Worm (Caenorhabditis elegans) whole organism, L3 larva: ENCODE measurements around the gene srh-1.

Experiments
- R02D3.7 ChIP-seq: fragments of 150-350 bp; optimal IDR thresholded peaks from 2 replicates; lab custom pipeline; 2014; ENCODE audit warnings: missing biosample characterization, missing genetic modification characterization
- ZK546.5 ChIP-seq: sonication (generic microtip); optimal IDR thresholded peaks from 2 replicates; lab custom pipeline; 2017; ENCODE audit warnings: missing biosample characterization, missing genetic modification characterization
- aly-2 ChIP-seq: fragments of 150-350 bp; optimal IDR thresholded peaks from 2 replicates; lab custom pipeline; 2014; ENCODE audit warnings: missing biosample characterization, missing genetic modification characterization
- ceh-28 ChIP-seq: fragments of 150-350 bp; optimal IDR thresholded peaks from 2 replicates; lab custom pipeline; 2014; ENCODE audit warnings: missing biosample characterization, missing genetic modification reagents, missing genetic modification characterization
- ceh-82 ChIP-seq: fragments of 150-350 bp; optimal IDR thresholded peaks from 2 replicates; lab custom pipeline; 2014; ENCODE audit warnings: missing biosample characterization, missing genetic modification characterization
- ceh-9 ChIP-seq: sonication (generic microtip); optimal IDR thresholded peaks from 2 replicates; lab custom pipeline; 2018; ENCODE audit warnings: missing biosample characterization, missing genetic modification characterization
- egl-27 ChIP-seq: sonication (generic microtip); optimal IDR thresholded peaks from 4 replicates; lab custom pipeline; 2017; ENCODE audit warnings: missing biosample characterization, missing genetic modification reagents, missing genetic modification characterization
- egl-5 ChIP-seq: fragments of 150-350 bp; optimal IDR thresholded peaks from 2 replicates; lab custom pipeline; 2017; ENCODE audit warnings: missing biosample characterization, missing genetic modification reagents, missing genetic modification characterization, inconsistent platforms
- elt-1 ChIP-seq: fragments of 150-350 bp; optimal IDR thresholded peaks from 2 replicates; lab custom pipeline; 2014; ENCODE audit warnings: missing biosample characterization, missing genetic modification characterization
- elt-2 ChIP-seq: sonication (generic microtip); optimal IDR thresholded peaks from 2 replicates; lab custom pipeline; 2016; ENCODE audit warnings: missing genetic modification reagents, mild to moderate bottlenecking, missing genetic modification characterization, missing compliant biosample characterization
- elt-3 ChIP-seq, 3 experiments: fragments of 150-350 bp in 1 of 3; sonication (generic microtip) in 2 of 3; optimal IDR thresholded peaks; 2 replicates in 2 of 3; 4 replicates in 1 of 3; lab custom pipeline; 2014 to 2017; ENCODE audit warnings: missing biosample characterization in 3 of 3, missing genetic modification characterization in 3 of 3
- fkh-10 ChIP-seq: sonication (generic microtip); optimal IDR thresholded peaks from 2 replicates; lab custom pipeline; 2017; ENCODE audit warnings: missing biosample characterization, missing genetic modification reagents, missing genetic modification characterization
- fkh-2 ChIP-seq: fragments of 150-350 bp; optimal IDR thresholded peaks from 2 replicates; lab custom pipeline; 2014; ENCODE audit warnings: missing biosample characterization, missing genetic modification reagents, missing genetic modification characterization
- fos-1 ChIP-seq: fragments of 150-350 bp; optimal IDR thresholded peaks from 2 replicates; lab custom pipeline; 2014; ENCODE audit warnings: missing biosample characterization, missing genetic modification characterization
- hmg-11 ChIP-seq: sonication (generic microtip); optimal IDR thresholded peaks from 2 replicates; lab custom pipeline; 2016; ENCODE audit warnings: missing genetic modification characterization, missing compliant biosample characterization
- jun-1 ChIP-seq: fragments of 150-350 bp; optimal IDR thresholded peaks from 2 replicates; lab custom pipeline; 2014; ENCODE audit warnings: missing biosample characterization, missing genetic modification reagents, missing genetic modification characterization
- lin-15B ChIP-seq: fragments of 150-350 bp; optimal IDR thresholded peaks from 2 replicates; lab custom pipeline; 2014; ENCODE audit warnings: missing biosample characterization, missing genetic modification characterization
- lin-39 ChIP-seq: fragments of 150-350 bp; optimal IDR thresholded peaks from 2 replicates; lab custom pipeline; 2018; ENCODE audit warnings: missing biosample characterization, missing genetic modification reagents, missing genetic modification characterization
- lsy-12 ChIP-seq: sonication (generic microtip); optimal IDR thresholded peaks from 2 replicates; lab custom pipeline; 2016; ENCODE audit warnings: mild to moderate bottlenecking, missing genetic modification characterization, missing compliant biosample characterization
- nfya-1 ChIP-seq: sonication (generic microtip); optimal IDR thresholded peaks from 2 replicates; lab custom pipeline; 2017; ENCODE audit warnings: missing genetic modification characterization, mild to moderate bottlenecking, missing compliant biosample characterization, antibody characterized with exemption, moderate library complexity; ENCODE audit not compliant: insufficient read depth
- nhr-23 ChIP-seq: fragments of 150-350 bp; optimal IDR thresholded peaks from 2 replicates; lab custom pipeline; 2014; ENCODE audit warnings: missing biosample characterization, missing genetic modification reagents, missing genetic modification characterization
- nhr-237 ChIP-seq: fragments of 150-350 bp; optimal IDR thresholded peaks from 2 replicates; lab custom pipeline; 2014; ENCODE audit warnings: missing biosample characterization, missing genetic modification characterization
- nhr-25 ChIP-seq: sonication (generic microtip); optimal IDR thresholded peaks from 2 replicates; lab custom pipeline; 2017; ENCODE audit warnings: missing biosample characterization, missing genetic modification characterization
- nhr-28 ChIP-seq: fragments of 150-350 bp; optimal IDR thresholded peaks from 2 replicates; lab custom pipeline; 2014; ENCODE audit warnings: missing biosample characterization, missing genetic modification characterization
- nhr-43 ChIP-seq: sonication (generic microtip); optimal IDR thresholded peaks from 2 replicates; lab custom pipeline; 2016; ENCODE audit warnings: mild to moderate bottlenecking, missing genetic modification characterization, missing compliant biosample characterization; ENCODE audit not compliant: poor library complexity, severe bottlenecking
- pha-4 ChIP-seq: fragments of 150-350 bp; optimal IDR thresholded peaks from 2 replicates; lab custom pipeline; 2014; ENCODE audit warnings: missing biosample characterization, missing genetic modification reagents, missing genetic modification characterization
- pqm-1 ChIP-seq: fragments of 150-350 bp; optimal IDR thresholded peaks from 2 replicates; lab custom pipeline; 2017; ENCODE audit warnings: missing biosample characterization, missing genetic modification characterization, inconsistent platforms
- skn-1 ChIP-seq: fragments of 150-350 bp; optimal IDR thresholded peaks from 2 replicates; lab custom pipeline; 2014; ENCODE audit warnings: missing biosample characterization, missing genetic modification characterization
- snpc-4 ChIP-seq: fragments of 150-350 bp; optimal IDR thresholded peaks from 2 replicates; lab custom pipeline; 2014; ENCODE audit warnings: missing biosample characterization, missing genetic modification characterization
- tbx-2 ChIP-seq: sonication (generic microtip); optimal IDR thresholded peaks from 2 replicates; lab custom pipeline; 2016; ENCODE audit warnings: mild to moderate bottlenecking, missing genetic modification characterization, missing compliant biosample characterization
- unc-39 ChIP-seq: sonication (generic microtip); optimal IDR thresholded peaks from 4 replicates; lab custom pipeline; 2017; ENCODE audit warnings: missing biosample characterization, missing genetic modification characterization
- unc-62 ChIP-seq: fragments of 150-350 bp; sonication (generic microtip); optimal IDR thresholded peaks from 4 replicates; lab custom pipeline; 2014; ENCODE audit warnings: missing biosample characterization, missing genetic modification reagents, missing genetic modification characterization
- zag-1 ChIP-seq: fragments of 150-350 bp; optimal IDR thresholded peaks from 2 replicates; lab custom pipeline; 2014; ENCODE audit warnings: missing biosample characterization, missing genetic modification characterization
- ztf-11 ChIP-seq: fragments of 150-350 bp; optimal IDR thresholded peaks from 2 replicates; lab custom pipeline; 2014; ENCODE audit warnings: missing biosample characterization, missing genetic modification characterization
- ztf-4 ChIP-seq: fragments of 150-350 bp; optimal IDR thresholded peaks from 2 replicates; lab custom pipeline; 2014; ENCODE audit warnings: missing biosample characterization, missing genetic modification characterization

The srh-1 gene

ce11 chrV:11490382-11490781, 4.7 kb downstream of the srh-1 start, which contains the start of gene dhs-19:
TSS of gene dhs-19 (minus strand) at chrV:11490482.
- TF ChIP-seq ZK546.5 (tag; lab: Kevin White, UChicago) (no peak), elt-2 (no peak), zag-1 (tag; lab: Kevin White, UChicago) (no peak), ztf-11 (tag; lab: Kevin White, UChicago) (no peak)
- TF ChIP-seq, all 47 proteins: peak for 0

- no peak for TF ChIP-seq tbx-2 (tag; lab: Kevin White, UChicago)
- no peak for TF ChIP-seq unc-62 (GFP tag; lab: Kevin White, UChicago)
- no peak for TF ChIP-seq skn-1 (tag; lab: Kevin White, UChicago)
- no peak for TF ChIP-seq nhr-237 (tag; lab: Kevin White, UChicago)
- TF ChIP-seq R02D3.7 (tag; lab: Kevin White, UChicago), result no peak
- no peak for TF ChIP-seq aly-2
- no peak for TF ChIP-seq unc-39
- TF ChIP-seq ztf-4 (tag; lab: Kevin White, UChicago), result no peak
- no peak for TF ChIP-seq nhr-28 (tag; lab: Kevin White, UChicago)
- no peak for TF ChIP-seq ceh-9 (tag; lab: Kevin White, UChicago)
- TF ChIP-seq lin-15B (tag; lab: Kevin White, UChicago), result no peak
- TF ChIP-seq fkh-2, result no peak
- no peak for TF ChIP-seq elt-1 (tag; lab: Kevin White, UChicago)
These were observed 6.8 kb downstream of the srh-1 start, which contains the start of gene T11F9.21 for ce11 chrV:11492456-11492855. TSS of gene T11F9.21 (plus strand) at chrV:11492756.

ce11 chrV:11496283-11496682, 10.6 kb downstream of the srh-1 start, which contains the start of gene htrl-1:
TSS of gene htrl-1 (minus strand) at chrV:11496383.
- TF ChIP-seq pha-4 (tag; lab: Kevin White, UChicago) (peak; percentile 10), elt-1 (tag; lab: Kevin White, UChicago) (no peak)

ce11 chrV:11497475-11497874, 11.8 kb downstream of the srh-1 start:
- TF ChIP-seq pha-4 (tag; lab: Kevin White, UChicago), result no peak
- no peak for TF ChIP-seq fkh-2
- no peak for TF ChIP-seq egl-27 (tag; lab: Kevin White, UChicago)

- TF ChIP-seq snpc-4 (tag; lab: Kevin White, UChicago) (no peak), ceh-9 (tag; lab: Kevin White, UChicago) (no peak)
These were observed 14.1 kb downstream of the srh-1 start for ce11 chrV:11499786-11500185.

ce11 chrV:11500980-11501379, 15.3 kb downstream of the srh-1 start:
- TF ChIP-seq elt-3 (tag; optimal IDR thresholded peaks at IDR 0.05; lab: Kevin White, UChicago) (no peak), elt-2 (peak; percentile 25), fos-1 (no peak), egl-5 (tag; lab: Kevin White, UChicago) (no peak), ztf-11 (tag; lab: Kevin White, UChicago) (no peak)

ce11 chrV:11503081-11503751, 17.6 kb downstream of the srh-1 start, which contains the start of gene C55A6.12:
TSS of gene C55A6.12 (minus strand) at chrV:11503131.
- TF ChIP-seq elt-2 (no peak), ceh-82 (tag; lab: Kevin White, UChicago) (no peak), nhr-43 (tag; lab: Kevin White, UChicago) (peak; percentile 24), nfya-1 (peak; percentile 100), lin-15B (tag; lab: Kevin White, UChicago) (peak; percentile 27), egl-5 (tag; lab: Kevin White, UChicago) (no peak)

ce11 chrV:11504853-11505397, 19.3 kb downstream of the srh-1 start, which contains the start of the genes C55A6.1 and C55A6.10:
TSS of gene C55A6.1 (minus strand) at chrV:11504968.
TSS of gene C55A6.10 (plus strand) at chrV:11505347.
- peak; percentile 61 for TF ChIP-seq ceh-28
- TF ChIP-seq pha-4 (tag; lab: Kevin White, UChicago), result peak; percentile 66
- peak; percentile 22 for TF ChIP-seq lin-39
- TF ChIP-seq lsy-12 (tag; lab: Kevin White, UChicago), result peak; percentile 49
- TF ChIP-seq elt-1 (tag; lab: Kevin White, UChicago), result peak; percentile 13
- TF ChIP-seq jun-1 (tag; lab: Kevin White, UChicago), result peak; percentile 44
- peak; percentile 70 for TF ChIP-seq nhr-43 (tag; lab: Kevin White, UChicago)
- TF ChIP-seq lin-15B (tag; lab: Kevin White, UChicago), result peak; percentile 46
- TF ChIP-seq nhr-25 (tag; lab: Kevin White, UChicago), result peak; percentile 47
- TF ChIP-seq elt-2, result peak; percentile 40
- peak; percentile 83 for TF ChIP-seq nfya-1
- TF ChIP-seq hmg-11 (tag; lab: Kevin White, UChicago), result peak; percentile 68
- peak; percentile 44 for TF ChIP-seq R02D3.7 (tag; lab: Kevin White, UChicago)
- peak; percentile 20 for TF ChIP-seq pqm-1 (tag; lab: Kevin White, UChicago)
- peak; percentile 36 for TF ChIP-seq tbx-2 (tag; lab: Kevin White, UChicago)
- peak; percentile 61 for TF ChIP-seq nhr-23 (tag; lab: Kevin White, UChicago)
- peak; percentile 20 for TF ChIP-seq snpc-4 (tag; lab: Kevin White, UChicago)
- peak; percentile 16 for TF ChIP-seq fkh-10
